Worm (Caenorhabditis elegans): Measurements from ENCODE around the gene F08F3.8.
A peak's percentile ranks its signal among the peaks of the same experiment; 100 is the strongest.

Gene F08F3.8

ce11 chrV:5433020-5433419 is 621 bp upstream of the F08F3.8 start, which contains the start of gene acl-6 (continued):
- TF ChIP-seq unc-62 (GFP tag; optimal IDR thresholded peaks at IDR 0.05) = no peak
- TF ChIP-seq akir-1 (GFP tag; optimal IDR thresholded peaks at IDR 0.05) = no peak
- TF ChIP-seq ccch-3 (GFP tag; optimal IDR thresholded peaks at IDR 0.05) = no peak
- no peak for TF ChIP-seq rcor-1 (GFP tag; IDR thresholded peaks at IDR 0.05)
- no peak for TF ChIP-seq ZK185.1 (tag; optimal IDR thresholded peaks at IDR 0.05; ENCODE audit: poor library complexity, severe bottlenecking)
- no peak for TF ChIP-seq hlh-26 (GFP tag; conservative IDR thresholded peaks at IDR 0.05)
- no peak for TF ChIP-seq F49E8.2 (tag; optimal IDR thresholded peaks at IDR 0.05; ENCODE audit: insufficient read depth)
- TF ChIP-seq F22D6.2 (tag; optimal IDR thresholded peaks at IDR 0.05) = no peak
- no peak; the same call in 1 of the 2 replicates for TF ChIP-seq K11D2.4 (GFP tag; IDR thresholded peaks at IDR 0.05)
- no peak for TF ChIP-seq ceh-58 (GFP tag; IDR thresholded peaks at IDR 0.05)
- TF ChIP-seq die-1 (tag; optimal IDR thresholded peaks at IDR 0.05) = no peak
- no peak for TF ChIP-seq mel-28 (tag; optimal IDR thresholded peaks at IDR 0.05; ENCODE audit: borderline replicate concordance)
- no peak for TF ChIP-seq Y67H2A.10 (GFP tag; conservative IDR thresholded peaks at IDR 0.05)
- TF ChIP-seq pbrm-1 (GFP tag; IDR thresholded peaks at IDR 0.05) = no peak
- no peak for TF ChIP-seq ztf-22 (GFP tag; optimal IDR thresholded peaks at IDR 0.05)
- TF ChIP-seq mcd-1 (GFP tag; IDR thresholded peaks at IDR 0.05) = peak; percentile 94
- no peak for TF ChIP-seq B0261.1 (tag; optimal IDR thresholded peaks at IDR 0.05)
- TF ChIP-seq hrde-1 (tag; optimal IDR thresholded peaks at IDR 0.05; ENCODE audit: borderline replicate concordance) = no peak
- TF ChIP-seq snpc-1.3 (tag; optimal IDR thresholded peaks at IDR 0.05; ENCODE audit: insufficient read depth) = no peak
- TF ChIP-seq Y53G8AR.9 (GFP tag; conservative IDR thresholded peaks at IDR 0.05) = no peak
- TF ChIP-seq cebp-1 (GFP tag; IDR thresholded peaks at IDR 0.05) = no peak
- peak; percentile 51 for TF ChIP-seq cebp-1 (tag; optimal IDR thresholded peaks at IDR 0.05)
- TF ChIP-seq rec-8 (tag; optimal IDR thresholded peaks at IDR 0.05) = no peak
- TF ChIP-seq tbx-9 (tag; optimal IDR thresholded peaks at IDR 0.05; ENCODE audit: borderline replicate concordance) = no peak
- TF ChIP-seq repo-1 (tag; optimal IDR thresholded peaks at IDR 0.05) = no peak
- no peak for TF ChIP-seq ama-1 (optimal IDR thresholded peaks at IDR 0.05)
- TF ChIP-seq ama-1 (GFP tag; optimal IDR thresholded peaks at IDR 0.05) = no peak
- peak; percentile 31 for TF ChIP-seq dpl-1 (GFP tag; optimal IDR thresholded peaks at IDR 0.05)
- TF ChIP-seq F57A8.1 (GFP tag; optimal IDR thresholded peaks at IDR 0.05) = no peak
- no peak for TF ChIP-seq hmg-20 (GFP tag; IDR thresholded peaks at IDR 0.05)
- TF ChIP-seq F10E7.11 (tag; optimal IDR thresholded peaks at IDR 0.05) = no peak
- no peak for TF ChIP-seq ztf-6 (GFP tag; IDR thresholded peaks at IDR 0.05)
- TF ChIP-seq athp-1 (tag; optimal IDR thresholded peaks at IDR 0.05) = no peak
- TF ChIP-seq lin-35 (GFP tag; optimal IDR thresholded peaks at IDR 0.05) = peak in 1 of 3 experiments; percentile 73
- TF ChIP-seq attf-3 (GFP tag; conservative IDR thresholded peaks at IDR 0.05) = no peak
- TF ChIP-seq B0035.1 (tag; optimal IDR thresholded peaks at IDR 0.05) = no peak
- no peak for TF ChIP-seq ekl-4 (GFP tag; IDR thresholded peaks at IDR 0.05)
- no peak for TF ChIP-seq zfh-2 (GFP tag; conservative IDR thresholded peaks at IDR 0.05)
- TF ChIP-seq dpff-1 (tag; optimal IDR thresholded peaks at IDR 0.05) = no peak
- no peak for TF ChIP-seq pha-4 (tag; optimal IDR thresholded peaks at IDR 0.05)
- no peak for TF ChIP-seq aptf-3 (GFP tag; IDR thresholded peaks at IDR 0.05)
- no peak for TF ChIP-seq somi-1 (GFP tag; optimal IDR thresholded peaks at IDR 0.05)
- TF ChIP-seq sea-2 (GFP tag; IDR thresholded peaks at IDR 0.05) = no peak
- TF ChIP-seq rpc-1 (optimal IDR thresholded peaks at IDR 0.05) = no peak
- TF ChIP-seq rpc-1 (tag; optimal IDR thresholded peaks at IDR 0.05) = no peak
- TF ChIP-seq madf-10 (tag; optimal IDR thresholded peaks at IDR 0.05) = no peak
- TF ChIP-seq F37B4.10 (GFP tag; IDR thresholded peaks at IDR 0.05) = no peak
- peak in 1 of 2 experiments; percentile 16 for TF ChIP-seq let-607 (tag; optimal IDR thresholded peaks at IDR 0.05)
- TF ChIP-seq nfya-2 (GFP tag; IDR thresholded peaks at IDR 0.05) = no peak
- no peak for TF ChIP-seq F57C9.4 (tag; optimal IDR thresholded peaks at IDR 0.05)
